Fruit fly (Drosophila melanogaster) whole organism, embryonic: ENCODE data around the gene CG14995.

Source experiments
- Atf-2 ChIP-seq: fragments of 200-800 bp; sonication (Bioruptor generic); optimal IDR thresholded peaks from 2 replicates; lab custom pipeline; 2016; ENCODE audit warnings: missing biosample characterization, missing genetic modification characterization
- Atf3 ChIP-seq: fragments of 200-800 bp; sonication (Bioruptor generic); optimal IDR thresholded peaks from 3 replicates; lab custom pipeline; 2016; ENCODE audit warnings: missing biosample characterization, missing genetic modification characterization
- CG11398 ChIP-seq: fragments of 200-800 bp; sonication (Bioruptor generic); optimal IDR thresholded peaks from 2 replicates; lab custom pipeline; 2016; ENCODE audit warnings: missing biosample characterization, missing genetic modification characterization
- CG11723 ChIP-seq: fragments of 200-800 bp; sonication (Bioruptor generic); optimal IDR thresholded peaks from 2 replicates; lab custom pipeline; 2017; ENCODE audit warnings: missing biosample characterization, mild to moderate bottlenecking, missing genetic modification characterization
- CG12659 ChIP-seq: fragments of 200-800 bp; sonication (Bioruptor generic); optimal IDR thresholded peaks from 3 replicates; lab custom pipeline; 2017; ENCODE audit warnings: mild to moderate bottlenecking, missing biosample characterization, missing genetic modification reagents, missing genetic modification characterization
- CG12744 ChIP-seq: fragments of 200-800 bp; sonication (Bioruptor generic); optimal IDR thresholded peaks from 2 replicates; lab custom pipeline; 2016; ENCODE audit warnings: missing biosample characterization, missing genetic modification characterization
- CG13287 ChIP-seq: fragments of 200-800 bp; sonication (Bioruptor generic); IDR thresholded peaks from 2 replicates; pipeline ENCODE4 v1.3.6; 2022; ENCODE audit warnings: missing biosample characterization, missing genetic modification characterization; ENCODE audit not compliant: partially characterized antibody
- CG13894 ChIP-seq: fragments of 200-800 bp; sonication (Bioruptor generic); optimal IDR thresholded peaks from 3 replicates; lab custom pipeline; 2018; ENCODE audit warnings: missing biosample characterization, mild to moderate bottlenecking, missing genetic modification characterization, moderate library complexity
- CG1529 ChIP-seq: fragments of 200-800 bp; sonication (Bioruptor generic); optimal IDR thresholded peaks from 3 replicates; lab custom pipeline; 2018; ENCODE audit warnings: missing biosample characterization, missing genetic modification characterization
- CG17802 ChIP-seq: fragments of 200-800 bp; sonication (Bioruptor generic); optimal IDR thresholded peaks from 2 replicates; lab custom pipeline; 2018; ENCODE audit warnings: missing biosample characterization, mild to moderate bottlenecking, missing genetic modification characterization, moderate library complexity
- CG17912 ChIP-seq: fragments of 200-800 bp; sonication (Bioruptor generic); optimal IDR thresholded peaks from 2 replicates; lab custom pipeline; 2018; ENCODE audit warnings: missing biosample characterization, mild to moderate bottlenecking, missing genetic modification characterization
- CG18599 ChIP-seq: fragments of 200-800 bp; sonication (Bioruptor generic); optimal IDR thresholded peaks from 3 replicates; lab custom pipeline; 2017; ENCODE audit warnings: missing biosample characterization, missing genetic modification characterization, mild to moderate bottlenecking, moderate library complexity, missing genetic modification reagents
- CG2199 ChIP-seq: fragments of 200-800 bp; sonication (Bioruptor generic); IDR thresholded peaks from 3 replicates; pipeline ENCODE4 v1.3.6; 2022; ENCODE audit warnings: missing biosample characterization, missing genetic modification characterization
- CG32767 ChIP-seq: fragments of 200-800 bp; sonication (Bioruptor generic); IDR thresholded peaks from 2 replicates; pipeline ENCODE4 v1.3.6; 2022; ENCODE audit warnings: missing biosample characterization, missing genetic modification characterization
- CG3726 ChIP-seq: fragments of 200-800 bp; sonication (Bioruptor generic); IDR thresholded peaks from 3 replicates; pipeline ENCODE4, ENCODE4 v1.3.6; 2022; ENCODE audit warnings: missing biosample characterization, missing genetic modification characterization
- CG3838 ChIP-seq: fragments of 200-800 bp; sonication (Bioruptor generic); optimal IDR thresholded peaks from 3 replicates; lab custom pipeline; 2016; ENCODE audit warnings: missing biosample characterization, missing genetic modification characterization
- CG4707 ChIP-seq: fragments of 200-800 bp; sonication (Bioruptor generic); optimal IDR thresholded peaks from 2 replicates; lab custom pipeline; 2018; ENCODE audit warnings: missing biosample characterization, mild to moderate bottlenecking, missing genetic modification characterization, moderate library complexity
- CG4820 ChIP-seq: fragments of 200-800 bp; sonication (Bioruptor generic); optimal IDR thresholded peaks from 3 replicates; lab custom pipeline; 2016; ENCODE audit warnings: missing biosample characterization, missing genetic modification characterization
- CG6683 ChIP-seq: fragments of 200-800 bp; sonication (Bioruptor generic); optimal IDR thresholded peaks from 2 replicates; lab custom pipeline; 2017; ENCODE audit warnings: missing biosample characterization, mild to moderate bottlenecking, missing genetic modification characterization, missing genetic modification reagents
- CG7987 ChIP-seq: fragments of 200-800 bp; sonication (Bioruptor generic); optimal IDR thresholded peaks from 2 replicates; lab custom pipeline; 2018; ENCODE audit warnings: missing biosample characterization, mild to moderate bottlenecking, missing genetic modification characterization, moderate library complexity
- CG8290 ChIP-seq, 3 experiments: fragments of 200-800 bp; sonication (Bioruptor generic); optimal IDR thresholded peaks; 2 replicates each; lab custom pipeline; 2016 to 2019; ENCODE audit warnings: missing biosample characterization in 3 of 3, missing genetic modification characterization in 3 of 3, mild to moderate bottlenecking in 2 of 3, moderate library complexity in 1 of 3
- CG8388 ChIP-seq: fragments of 200-800 bp; sonication (Bioruptor generic); optimal IDR thresholded peaks from 2 replicates; lab custom pipeline; 2019; ENCODE audit warnings: missing biosample characterization, mild to moderate bottlenecking, missing genetic modification characterization, moderate library complexity
- CTCF ChIP-seq: fragments of 200-800 bp; sonication (Bioruptor generic); optimal IDR thresholded peaks from 2 replicates; lab custom pipeline; 2017; ENCODE audit warnings: missing biosample characterization, mild to moderate bottlenecking, missing genetic modification characterization, moderate library complexity
- Dip2 ChIP-seq: fragments of 200-800 bp; sonication (Bioruptor generic); IDR thresholded peaks from 2 replicates; pipeline ENCODE4 v1.3.6; 2022; ENCODE audit warnings: missing biosample characterization, missing genetic modification characterization
- Drgx ChIP-seq: fragments of 200-800 bp; sonication (Bioruptor generic); IDR thresholded peaks from 2 replicates; pipeline ENCODE4 v1.3.6; 2022; ENCODE audit warnings: missing biosample characterization, missing genetic modification characterization
- H15 ChIP-seq: fragments of 200-800 bp; sonication (Bioruptor generic); IDR thresholded peaks from 3 replicates; pipeline ENCODE4 v1.3.6; 2022; ENCODE audit warnings: missing biosample characterization, missing genetic modification characterization
- Hmx ChIP-seq: fragments of 200-800 bp; sonication (Bioruptor generic); optimal IDR thresholded peaks from 2 replicates; lab custom pipeline; 2016; ENCODE audit warnings: missing biosample characterization, missing genetic modification characterization
- Med ChIP-seq: fragments of 200-800 bp; sonication (Bioruptor generic); peaks from one replicate; lab custom pipeline; 2016; ENCODE audit warnings: missing biosample characterization, missing genetic modification characterization, mild to moderate bottlenecking, inconsistent platforms, moderate library complexity
- Nf-YC ChIP-seq: fragments of 200-800 bp; optimal IDR thresholded peaks from 3 replicates; lab custom pipeline; 2019; ENCODE audit warnings: missing biosample characterization, mild to moderate bottlenecking, missing genetic modification characterization, moderate library complexity
- Vsx1 ChIP-seq: fragments of 200-800 bp; sonication (Bioruptor generic); optimal IDR thresholded peaks from 2 replicates; lab custom pipeline; 2017; ENCODE audit warnings: missing biosample characterization, mild to moderate bottlenecking, missing genetic modification characterization, missing genetic modification reagents
- ab ChIP-seq: fragments of 200-800 bp; sonication (Bioruptor generic); optimal IDR thresholded peaks from 2 replicates; lab custom pipeline; 2016; ENCODE audit warnings: missing biosample characterization, missing genetic modification characterization
- bbx ChIP-seq: fragments of 200-800 bp; sonication (Bioruptor generic); IDR thresholded peaks from 2 replicates; pipeline ENCODE4 v1.3.6; 2022; ENCODE audit warnings: missing biosample characterization, missing genetic modification characterization; ENCODE audit not compliant: partially characterized antibody
- bcd ChIP-seq: fragments of 200-800 bp; sonication (Bioruptor generic); optimal IDR thresholded peaks from 2 replicates; lab custom pipeline; 2017; ENCODE audit warnings: missing biosample characterization, mild to moderate bottlenecking, missing genetic modification characterization
- chinmo ChIP-seq: fragments of 200-800 bp; sonication (Bioruptor generic); IDR thresholded peaks from 4 replicates; pipeline ENCODE4 v1.3.6; 2022; ENCODE audit warnings: missing biosample characterization, missing genetic modification characterization; ENCODE audit not compliant: partially characterized antibody
- crc ChIP-seq: fragments of 200-800 bp; sonication (Bioruptor generic); optimal IDR thresholded peaks from 2 replicates; lab custom pipeline; 2016; ENCODE audit warnings: missing biosample characterization, missing genetic modification characterization
- croc ChIP-seq: fragments of 200-800 bp; sonication (Bioruptor generic); conservative IDR thresholded peaks from 3 replicates; pipeline ENCODE4 v1.3.6; 2022; ENCODE audit warnings: missing biosample characterization, missing genetic modification characterization
- cwo ChIP-seq: fragments of 200-800 bp; sonication (Bioruptor generic); optimal IDR thresholded peaks from 3 replicates; lab custom pipeline; 2017; ENCODE audit warnings: missing biosample characterization, missing genetic modification characterization, mild to moderate bottlenecking, moderate library complexity, missing genetic modification reagents
- disco-r ChIP-seq: fragments of 200-800 bp; sonication (Bioruptor generic); optimal IDR thresholded peaks from 2 replicates; lab custom pipeline; 2016; ENCODE audit warnings: missing biosample characterization, missing genetic modification characterization
- esg ChIP-seq: fragments of 200-800 bp; sonication (Bioruptor generic); conservative IDR thresholded peaks from 2 replicates; pipeline ENCODE4 v1.3.6; 2022; ENCODE audit warnings: missing biosample characterization, missing genetic modification characterization
- eyg ChIP-seq: fragments of 200-800 bp; sonication (Bioruptor generic); optimal IDR thresholded peaks from 3 replicates; lab custom pipeline; 2016; ENCODE audit warnings: missing biosample characterization, missing genetic modification characterization
- ftz-f1 ChIP-seq: fragments of 200-800 bp; sonication (Bioruptor generic); optimal IDR thresholded peaks from 2 replicates; lab custom pipeline; 2016; ENCODE audit warnings: missing biosample characterization, missing genetic modification characterization
- h ChIP-seq: fragments of >200 bp; optimal IDR thresholded peaks from 2 replicates; lab custom pipeline; 2017
- her ChIP-seq: fragments of 200-800 bp; sonication (Bioruptor generic); optimal IDR thresholded peaks from 2 replicates; lab custom pipeline; 2016; ENCODE audit warnings: missing biosample characterization, missing genetic modification characterization
- luna ChIP-seq: fragments of 200-800 bp; sonication (Bioruptor generic); optimal IDR thresholded peaks from 2 replicates; lab custom pipeline; 2016; ENCODE audit warnings: missing biosample characterization, missing genetic modification characterization
- pita ChIP-seq: fragments of 200-800 bp; sonication (Bioruptor generic); optimal IDR thresholded peaks from 2 replicates; lab custom pipeline; 2017; ENCODE audit warnings: missing biosample characterization, mild to moderate bottlenecking, missing genetic modification characterization
- unpg ChIP-seq: fragments of 200-800 bp; sonication (Bioruptor generic); optimal IDR thresholded peaks from 3 replicates; lab custom pipeline; 2018; ENCODE audit warnings: missing biosample characterization, mild to moderate bottlenecking, missing genetic modification characterization, moderate library complexity
- zfh2 ChIP-seq: fragments of 200-800 bp; sonication (Bioruptor generic); optimal IDR thresholded peaks from 2 replicates; lab custom pipeline; 2016; ENCODE audit warnings: missing biosample characterization, missing genetic modification characterization

The CG14995 gene

DNA sequence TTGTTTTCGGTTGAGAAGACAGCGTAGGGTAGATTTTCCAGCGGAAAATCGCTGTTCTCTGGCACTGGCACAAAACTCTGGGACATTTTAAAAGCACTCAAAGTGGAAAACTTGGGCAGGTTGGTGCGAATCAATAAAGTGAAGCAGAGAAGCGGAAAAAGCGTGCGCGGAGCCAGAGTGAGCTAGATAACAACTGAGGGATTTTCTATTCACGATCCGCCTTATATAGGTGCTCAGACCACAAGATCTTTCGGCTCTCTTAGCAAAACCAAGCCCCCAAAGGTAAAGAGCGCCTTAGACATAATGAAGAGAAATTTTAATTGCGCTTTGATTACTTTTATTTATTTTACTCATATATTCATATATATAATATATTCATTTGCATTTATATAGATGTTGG, 29.3 kb downstream of the CG14995 start, which contains the start of gene Faa (continued):
- TF ChIP-seq CG13287 (GFP tag; lab: Robert Waterston, UW), result peak; percentile 30; the same call in 1 of the 2 replicates
- TF ChIP-seq CG17802 (tag; lab: Kevin White, UChicago), result no peak
- 0 out of 3 replicates have a peak, but pooled peaks have one; percentile 37 for TF ChIP-seq CG2199 (GFP tag; lab: Robert Waterston, UW)

DNA sequence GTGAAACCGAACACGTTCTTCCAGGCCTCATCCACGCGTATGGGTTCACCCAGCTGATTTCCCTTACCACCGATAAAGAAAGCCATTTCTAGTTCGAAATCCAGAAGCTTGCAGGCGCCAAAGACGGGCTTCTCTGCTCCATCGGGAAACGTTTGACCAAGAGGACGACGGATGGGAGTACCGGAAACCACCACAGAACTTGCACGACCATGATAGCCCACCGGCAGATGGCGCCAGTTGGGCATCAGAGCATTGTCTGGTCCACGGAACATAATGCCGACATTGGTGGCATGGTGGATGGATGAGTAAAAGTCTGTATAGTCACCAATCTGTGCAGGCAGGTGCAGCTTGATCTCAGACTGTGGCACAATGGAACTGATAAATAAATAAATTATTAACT, 30.3 kb downstream of the CG14995 start:
- TF ChIP-seq chinmo (GFP tag; lab: Robert Waterston, UW) (0 out of 4 replicates have a peak, but pooled peaks have one; percentile 14), CG2199 (GFP tag; lab: Robert Waterston, UW) (no peak), Med (GFP tag; lab: Kevin White, UChicago) (peak; percentile 72), pita (GFP tag; lab: Kevin White, UChicago) (no peak), CG13894 (tag; lab: Kevin White, UChicago) (peak; percentile 30), CG6683 (GFP tag; lab: Kevin White, UChicago) (no peak), H15 (0 out of 3 replicates have a peak, but pooled peaks have one; percentile 17), CG32767 (GFP tag; lab: Robert Waterston, UW) (no peak), Dip2 (GFP tag; lab: Robert Waterston, UW) (peak; percentile 84), unpg (GFP tag; lab: Kevin White, UChicago) (no peak), CTCF (peak; percentile 89), h (lab: Kevin White, UChicago) (no peak)

DNA sequence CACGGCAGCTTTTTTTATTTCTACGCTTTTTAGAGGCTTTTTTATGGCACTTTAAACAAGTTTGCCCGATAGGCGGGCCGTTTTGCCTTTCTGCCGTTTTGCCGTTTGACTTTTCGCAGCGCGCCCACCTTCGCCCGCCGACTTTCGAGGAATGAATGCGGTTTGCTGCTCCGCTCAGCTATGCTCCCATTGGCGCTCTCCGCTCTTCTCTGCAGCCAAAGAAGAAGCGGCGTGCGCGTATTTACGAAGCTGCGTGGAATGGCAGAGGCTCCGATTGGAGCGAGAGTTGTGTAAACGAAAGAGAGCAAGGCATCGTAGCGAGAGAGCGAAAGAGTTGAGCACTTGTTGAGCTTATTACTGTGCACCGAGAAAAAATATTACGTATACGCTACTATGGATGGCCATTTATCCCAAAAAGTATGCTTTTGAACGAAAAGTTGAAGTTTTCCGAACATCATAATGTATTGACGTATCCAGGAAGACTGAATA, 31.5 kb downstream of the CG14995 start, which contains the start of gene wit:
TSS of gene wit (minus strand) at position 157 of the 489 bp plus-strand sequence.
- TF ChIP-seq zfh2 (GFP tag; lab: Kevin White, UChicago) (no peak), her (peak; percentile 36), CG17912 (GFP tag; lab: Kevin White, UChicago) (no peak), CG3726 (GFP tag; lab: Robert Waterston, UW) (no peak), eyg (peak; percentile 41), CG32767 (GFP tag; lab: Robert Waterston, UW) (0 out of 2 replicates have a peak, but pooled peaks have one; percentile 16), CG12744 (GFP tag; lab: Kevin White, UChicago) (no peak), CG11398 (GFP tag; lab: Kevin White, UChicago) (no peak), bcd (GFP tag; lab: Kevin White, UChicago) (no peak), Atf3 (GFP tag; lab: Kevin White, UChicago) (no peak), pita (GFP tag; lab: Kevin White, UChicago) (no peak), cwo (GFP tag; lab: Kevin White, UChicago) (no peak), CG4707 (GFP tag; lab: Kevin White, UChicago) (peak; percentile 22), crc (GFP tag; lab: Kevin White, UChicago) (no peak), Atf-2 (no peak), ftz-f1 (peak; percentile 6), disco-r (GFP tag; lab: Kevin White, UChicago) (no peak), CG8290 (GFP tag; optimal IDR thresholded peaks at IDR 0.05; lab: Kevin White, UChicago) (no peak), CG8290 (tag; optimal IDR thresholded peaks at IDR 0.05; lab: Kevin White, UChicago) (peak in 1 of 2 experiments; percentile 73), CG8388 (GFP tag; lab: Kevin White, UChicago) (no peak), CG11723 (no peak), bbx (peak; percentile 41; the same call in 1 of the 2 replicates), luna (GFP tag; lab: Kevin White, UChicago) (no peak), Hmx (GFP tag; lab: Kevin White, UChicago) (no peak), CG4820 (GFP tag; lab: Kevin White, UChicago) (no peak), Nf-YC (tag; lab: Kevin White, UChicago) (peak; percentile 81), esg (GFP tag; lab: Robert Waterston, UW) (no peak), CG7987 (peak; percentile 52), Vsx1 (GFP tag; lab: Kevin White, UChicago) (peak; percentile 57), CG12659 (GFP tag; lab: Kevin White, UChicago) (no peak), CG3838 (GFP tag; lab: Kevin White, UChicago) (no peak), ab (no peak), CG18599 (GFP tag; lab: Kevin White, UChicago) (peak; percentile 49), croc (no peak), CG1529 (GFP tag; lab: Kevin White, UChicago) (no peak), Drgx (GFP tag; lab: Robert Waterston, UW) (peak; percentile 48; the same call in 1 of the 2 replicates)
